Fruit fly (Drosophila melanogaster) whole organism, embryonic: ENCODE results near the gene CG10730.

ENCODE experiments used
- Antp ChIP-seq: fragments of 200-800 bp; sonication (Bioruptor generic); optimal IDR thresholded peaks from 3 replicates; lab custom pipeline; 2016; ENCODE audit warnings: missing biosample characterization, missing genetic modification characterization
- Atf-2 ChIP-seq: fragments of 200-800 bp; sonication (Bioruptor generic); optimal IDR thresholded peaks from 2 replicates; lab custom pipeline; 2016; ENCODE audit warnings: missing biosample characterization, missing genetic modification characterization
- Awh ChIP-seq: fragments of 200-800 bp; sonication (Bioruptor generic); IDR thresholded peaks from 2 replicates; pipeline ENCODE4, ENCODE4 v1.3.6; 2022; ENCODE audit warnings: missing biosample characterization, missing genetic modification characterization
- BEAF-32 ChIP-seq: fragments of 200-800 bp; sonication (Bioruptor generic); optimal IDR thresholded peaks from 3 replicates; lab custom pipeline; 2017; ENCODE audit warnings: missing biosample characterization, missing genetic modification characterization, mild to moderate bottlenecking, moderate library complexity, missing genetic modification reagents
- BtbVII ChIP-seq: fragments of 200-800 bp; sonication (Bioruptor generic); optimal IDR thresholded peaks from 3 replicates; lab custom pipeline; 2017; ENCODE audit warnings: missing biosample characterization, mild to moderate bottlenecking, missing genetic modification characterization
- C15 ChIP-seq: fragments of 200-800 bp; sonication (Bioruptor generic); IDR thresholded peaks from 3 replicates; pipeline ENCODE4 v1.3.6; 2022; ENCODE audit warnings: missing biosample characterization, missing genetic modification characterization
- CG11247 ChIP-seq: fragments of 200-800 bp; sonication (Bioruptor generic); IDR thresholded peaks from 2 replicates; pipeline ENCODE4 v1.3.6; 2022; ENCODE audit warnings: missing biosample characterization, missing genetic modification characterization
- CG11398 ChIP-seq: fragments of 200-800 bp; sonication (Bioruptor generic); optimal IDR thresholded peaks from 2 replicates; lab custom pipeline; 2016; ENCODE audit warnings: missing biosample characterization, missing genetic modification characterization
- CG1602 ChIP-seq: fragments of 200-800 bp; sonication (Bioruptor generic); optimal IDR thresholded peaks from 3 replicates; lab custom pipeline; 2016; ENCODE audit warnings: missing biosample characterization, missing genetic modification characterization
- CG17186 ChIP-seq: fragments of 200-800 bp; sonication (Bioruptor generic); optimal IDR thresholded peaks from 3 replicates; lab custom pipeline; 2017; ENCODE audit warnings: missing biosample characterization, missing genetic modification reagents, missing genetic modification characterization
- CG2129 ChIP-seq: fragments of 200-800 bp; sonication (Bioruptor generic); IDR thresholded peaks from 2 replicates; pipeline ENCODE4 v1.3.6; 2022; ENCODE audit warnings: missing biosample characterization, missing genetic modification characterization; ENCODE audit not compliant: partially characterized antibody
- CG30431 ChIP-seq: fragments of 200-800 bp; sonication (Bioruptor generic); optimal IDR thresholded peaks from 2 replicates; lab custom pipeline; 2017; ENCODE audit warnings: missing biosample characterization, missing genetic modification characterization
- CG31388 ChIP-seq: fragments of 200-800 bp; sonication (Bioruptor generic); optimal IDR thresholded peaks from 2 replicates; lab custom pipeline; 2016; ENCODE audit warnings: missing biosample characterization, missing genetic modification characterization
- CG3847 ChIP-seq: fragments of 200-800 bp; sonication (Bioruptor generic); IDR thresholded peaks from 2 replicates; pipeline ENCODE4 v1.3.6; 2022; ENCODE audit warnings: missing biosample characterization, missing genetic modification characterization
- CG6175 ChIP-seq: fragments of 200-800 bp; sonication (Bioruptor generic); IDR thresholded peaks from 3 replicates; pipeline ENCODE4 v1.3.6; 2022; ENCODE audit warnings: missing biosample characterization, missing genetic modification characterization
- CG6689 ChIP-seq: fragments of 200-800 bp; sonication (Bioruptor generic); IDR thresholded peaks from 2 replicates; pipeline ENCODE4 v1.3.6; 2022; ENCODE audit warnings: missing biosample characterization, missing genetic modification characterization
- CG7372 ChIP-seq: fragments of 200-800 bp; sonication (Bioruptor generic); IDR thresholded peaks from 2 replicates; pipeline ENCODE4 v1.3.6; 2022; ENCODE audit warnings: missing biosample characterization, missing genetic modification characterization
- CG8290 ChIP-seq, 3 experiments: fragments of 200-800 bp; sonication (Bioruptor generic); optimal IDR thresholded peaks; 2 replicates each; lab custom pipeline; 2016 to 2019; ENCODE audit warnings: missing biosample characterization in 3 of 3, missing genetic modification characterization in 3 of 3, mild to moderate bottlenecking in 2 of 3, moderate library complexity in 1 of 3
- CG8478 ChIP-seq: fragments of >200 bp; optimal IDR thresholded peaks from 2 replicates; lab custom pipeline; 2018
- CG9817 ChIP-seq: fragments of 200-800 bp; sonication (Bioruptor generic); optimal IDR thresholded peaks from 2 replicates; lab custom pipeline; 2018; ENCODE audit warnings: missing biosample characterization, mild to moderate bottlenecking, missing genetic modification characterization, moderate library complexity
- Dad ChIP-seq: fragments of 200-800 bp; sonication (Bioruptor generic); optimal IDR thresholded peaks from 3 replicates; lab custom pipeline; 2016; ENCODE audit warnings: missing biosample characterization, missing genetic modification characterization
- Dll ChIP-seq: fragments of 200-800 bp; sonication (Bioruptor generic); IDR thresholded peaks from 4 replicates; pipeline ENCODE4 v1.3.6; 2022; ENCODE audit warnings: missing biosample characterization, missing genetic modification characterization; ENCODE audit not compliant: partially characterized antibody
- Dref ChIP-seq: fragments of 200-800 bp; sonication (Bioruptor generic); IDR thresholded peaks from 2 replicates; pipeline ENCODE4 v1.3.6; 2022; ENCODE audit warnings: missing biosample characterization, missing genetic modification characterization
- HLH3B ChIP-seq: fragments of 200-800 bp; sonication (Bioruptor generic); IDR thresholded peaks from 2 replicates; pipeline ENCODE4 v1.3.6; 2022; ENCODE audit warnings: missing biosample characterization, missing genetic modification characterization
- Med ChIP-seq: fragments of 200-800 bp; sonication (Bioruptor generic); peaks from one replicate; lab custom pipeline; 2016; ENCODE audit warnings: missing biosample characterization, missing genetic modification characterization, mild to moderate bottlenecking, inconsistent platforms, moderate library complexity
- Mrtf ChIP-seq: fragments of 200-800 bp; sonication (Bioruptor generic); IDR thresholded peaks from 3 replicates; pipeline ENCODE4 v1.3.6; 2022; ENCODE audit warnings: missing biosample characterization, missing genetic modification characterization
- Oaz ChIP-seq: fragments of 200-800 bp; sonication (Bioruptor generic); IDR thresholded peaks from 2 replicates; pipeline ENCODE4 v1.3.6; 2022; ENCODE audit warnings: missing biosample characterization, missing genetic modification characterization
- Scr ChIP-seq: fragments of 200-800 bp; sonication (Bioruptor generic); IDR thresholded peaks from 2 replicates; pipeline ENCODE4 v1.3.6; 2022; ENCODE audit warnings: missing biosample characterization, missing genetic modification characterization; ENCODE audit not compliant: partially characterized antibody
- al ChIP-seq: fragments of 200-800 bp; sonication (Bioruptor generic); IDR thresholded peaks from 2 replicates; pipeline ENCODE4 v1.3.6; 2022; ENCODE audit warnings: missing biosample characterization, missing genetic modification characterization
- crc ChIP-seq: fragments of 200-800 bp; sonication (Bioruptor generic); optimal IDR thresholded peaks from 2 replicates; lab custom pipeline; 2016; ENCODE audit warnings: missing biosample characterization, missing genetic modification characterization
- danr ChIP-seq: fragments of 200-800 bp; sonication (Bioruptor generic); IDR thresholded peaks from 2 replicates; pipeline ENCODE4 v1.3.6; 2022; ENCODE audit warnings: missing biosample characterization, missing genetic modification characterization
- dimm ChIP-seq: fragments of 200-800 bp; sonication (Bioruptor generic); IDR thresholded peaks from 2 replicates; pipeline ENCODE4 v1.3.6; 2022; ENCODE audit warnings: missing biosample characterization, missing genetic modification characterization
- dpn ChIP-seq, 2 experiments: fragments of 200-800 bp; sonication (Bioruptor generic); optimal IDR thresholded peaks; 3 replicates each; lab custom pipeline; 2016; ENCODE audit warnings: missing biosample characterization in 2 of 2, missing genetic modification characterization in 2 of 2
- ftz-f1 ChIP-seq: fragments of 200-800 bp; sonication (Bioruptor generic); optimal IDR thresholded peaks from 2 replicates; lab custom pipeline; 2016; ENCODE audit warnings: missing biosample characterization, missing genetic modification characterization
- gfzf ChIP-seq: fragments of 200-800 bp; sonication (Bioruptor generic); optimal IDR thresholded peaks from 2 replicates; lab custom pipeline; 2016; ENCODE audit warnings: missing biosample characterization, mild to moderate bottlenecking, missing genetic modification characterization, moderate library complexity
- hbn ChIP-seq: fragments of 200-800 bp; sonication (Bioruptor generic); IDR thresholded peaks from 2 replicates; pipeline ENCODE4 v1.3.6; 2022; ENCODE audit warnings: missing biosample characterization, missing genetic modification characterization; ENCODE audit not compliant: partially characterized antibody
- her ChIP-seq: fragments of 200-800 bp; sonication (Bioruptor generic); optimal IDR thresholded peaks from 2 replicates; lab custom pipeline; 2016; ENCODE audit warnings: missing biosample characterization, missing genetic modification characterization
- lilli ChIP-seq: fragments of 200-800 bp; sonication (Bioruptor generic); optimal IDR thresholded peaks from 3 replicates; lab custom pipeline; 2016; ENCODE audit warnings: missing biosample characterization, missing genetic modification characterization
- mld ChIP-seq: fragments of 200-800 bp; sonication (Bioruptor generic); IDR thresholded peaks from 3 replicates; pipeline ENCODE4 v1.3.6; 2022; ENCODE audit warnings: missing biosample characterization, missing genetic modification characterization; ENCODE audit not compliant: partially characterized antibody
- p53 ChIP-seq: fragments of 200-800 bp; sonication (Bioruptor generic); optimal IDR thresholded peaks from 2 replicates; lab custom pipeline; 2016; ENCODE audit warnings: missing biosample characterization, missing genetic modification characterization
- pzg ChIP-seq: fragments of 200-800 bp; sonication (Bioruptor generic); optimal IDR thresholded peaks from 3 replicates; lab custom pipeline; 2018; ENCODE audit warnings: missing biosample characterization, mild to moderate bottlenecking, missing genetic modification characterization, moderate library complexity
- ro ChIP-seq: fragments of 200-800 bp; sonication (Bioruptor generic); IDR thresholded peaks from 2 replicates; pipeline ENCODE4 v1.3.6; 2022; ENCODE audit warnings: missing biosample characterization, missing genetic modification characterization
- row ChIP-seq: fragments of 200-800 bp; sonication (Bioruptor generic); IDR thresholded peaks from 3 replicates; pipeline ENCODE4 v1.3.6; 2022; ENCODE audit warnings: missing biosample characterization, missing genetic modification characterization
- scrt ChIP-seq: fragments of 200-800 bp; sonication (Bioruptor generic); optimal IDR thresholded peaks from 2 replicates; lab custom pipeline; 2018; ENCODE audit warnings: missing biosample characterization, mild to moderate bottlenecking, missing genetic modification characterization, moderate library complexity
- slbo ChIP-seq: fragments of 200-800 bp; sonication (Bioruptor generic); IDR thresholded peaks from 2 replicates; pipeline ENCODE4 v1.3.6; 2022; ENCODE audit warnings: missing biosample characterization, missing genetic modification characterization
- slou ChIP-seq: fragments of 200-800 bp; sonication (Bioruptor generic); optimal IDR thresholded peaks from 3 replicates; lab custom pipeline; 2016; ENCODE audit warnings: missing biosample characterization, missing genetic modification characterization
- tna ChIP-seq: fragments of 200-800 bp; sonication (Bioruptor generic); IDR thresholded peaks from 2 replicates; pipeline ENCODE4 v1.3.6; 2022; ENCODE audit warnings: missing biosample characterization, missing genetic modification characterization; ENCODE audit not compliant: partially characterized antibody
- trem ChIP-seq: fragments of 200-800 bp; optimal IDR thresholded peaks from 3 replicates; lab custom pipeline; 2019; ENCODE audit warnings: missing biosample characterization, mild to moderate bottlenecking, missing genetic modification characterization, moderate library complexity
- trh ChIP-seq: fragments of 200-800 bp; sonication (Bioruptor generic); optimal IDR thresholded peaks from 2 replicates; lab custom pipeline; 2016; ENCODE audit warnings: missing biosample characterization, missing genetic modification characterization
- vfl ChIP-seq: fragments of 200-800 bp; sonication (Bioruptor generic); optimal IDR thresholded peaks from 2 replicates; lab custom pipeline; 2016; ENCODE audit warnings: missing biosample characterization, missing genetic modification characterization

Gene CG10730

dm6 chr2L:20075234-20075803 lies 3.3 kb upstream of the CG10730 start, which contains the start of the genes pr and neb (continued):
- TF ChIP-seq mld (no peak), Mrtf (GFP tag; lab: Robert Waterston, UW) (0 out of 3 replicates have a peak, but pooled peaks have one; percentile 56), CG3847 (peak; percentile 81), CG8290 (GFP tag; optimal IDR thresholded peaks at IDR 0.05; lab: Kevin White, UChicago) (peak; percentile 56), CG8290 (tag; optimal IDR thresholded peaks at IDR 0.05; lab: Kevin White, UChicago) (peak in 1 of 2 experiments; percentile 64), row (GFP tag; lab: Robert Waterston, UW) (peak; percentile 83), trh (GFP tag; lab: Kevin White, UChicago) (peak; percentile 27), p53 (GFP tag; lab: Kevin White, UChicago) (peak; percentile 5), CG31388 (GFP tag; lab: Kevin White, UChicago) (peak; percentile 33), ftz-f1 (no peak), C15 (GFP tag; lab: Robert Waterston, UW) (no peak), scrt (GFP tag; lab: Kevin White, UChicago) (no peak), CG11398 (GFP tag; lab: Kevin White, UChicago) (no peak), Awh (GFP tag; lab: Robert Waterston, UW) (no peak), HLH3B (GFP tag; lab: Robert Waterston, UW) (peak; percentile 57), CG7372 (GFP tag; lab: Robert Waterston, UW) (0 out of 2 replicates have a peak, but pooled peaks have one; percentile 11), Scr (GFP tag; lab: Robert Waterston, UW) (peak; percentile 52; the same call in 1 of the 2 replicates), Oaz (peak; percentile 33; the same call in 1 of the 2 replicates), vfl (GFP tag; lab: Kevin White, UChicago) (no peak), danr (GFP tag; lab: Robert Waterston, UW) (no peak), slbo (GFP tag; lab: Robert Waterston, UW) (peak; percentile 74), Atf-2 (no peak), al (GFP tag; lab: Robert Waterston, UW) (peak; percentile 55), CG2129 (GFP tag; lab: Robert Waterston, UW) (no peak), CG17186 (GFP tag; lab: Kevin White, UChicago) (peak; percentile 28), lilli (GFP tag; lab: Kevin White, UChicago) (peak; percentile 69), CG30431 (GFP tag; lab: Kevin White, UChicago) (peak; percentile 24), trem (tag; lab: Kevin White, UChicago) (peak; percentile 25), gfzf (GFP tag; lab: Kevin White, UChicago) (peak; percentile 13), BtbVII (GFP tag; lab: Kevin White, UChicago) (no peak), Dad (GFP tag; lab: Kevin White, UChicago) (peak; percentile 56), dimm (GFP tag; lab: Robert Waterston, UW) (no peak), pzg (GFP tag; lab: Kevin White, UChicago) (peak; percentile 72), crc (GFP tag; lab: Kevin White, UChicago) (no peak), her (GFP tag; lab: Kevin White, UChicago) (no peak), Dref (GFP tag; lab: Robert Waterston, UW) (peak; percentile 94), Med (GFP tag; lab: Kevin White, UChicago) (peak; percentile 89), CG6689 (GFP tag; lab: Robert Waterston, UW) (0 out of 2 replicates have a peak, but pooled peaks have one; percentile 20), CG9817 (tag; lab: Kevin White, UChicago) (peak; percentile 64), CG8478 (lab: Kevin White, UChicago) (no peak), CG1602 (GFP tag; lab: Kevin White, UChicago) (peak; percentile 56), slou (peak; percentile 36), CG11247 (peak; percentile 60; the same call in 1 of the 2 replicates), CG6175 (GFP tag; lab: Robert Waterston, UW) (no peak), ro (GFP tag; lab: Robert Waterston, UW) (no peak), BEAF-32 (GFP tag; lab: Kevin White, UChicago) (peak; percentile 51), tna (GFP tag; lab: Robert Waterston, UW) (no peak), hbn (GFP tag; lab: Robert Waterston, UW) (no peak), dpn (GFP tag; optimal IDR thresholded peaks at IDR 0.05; lab: Kevin White, UChicago) (peak; percentile 51 to 55), Antp (peak; percentile 39), Dll (GFP tag; lab: Robert Waterston, UW) (peak; percentile 65; the same call in 2 of the 4 replicates)
